Fruit fly (Drosophila melanogaster): ENCODE data around the gene CG11983.

The CG11983 gene

dm6 chr3R:9039448-9039847 is 31.3 kb downstream of the CG11983 start, which contains the start of gene neur (continued):
- TF ChIP-seq lbe (GFP tag; optimal IDR thresholded peaks at IDR 0.05) (no peak), Antp (GFP tag; optimal IDR thresholded peaks at IDR 0.05) (no peak), Eip74EF (GFP tag; optimal IDR thresholded peaks at IDR 0.05) (no peak), Hr78 (GFP tag; optimal IDR thresholded peaks at IDR 0.05) (no peak), crol (GFP tag; IDR thresholded peaks at IDR 0.05) (no peak), Kr (GFP tag; optimal IDR thresholded peaks at IDR 0.05) (no peak), salm (tag; optimal IDR thresholded peaks at IDR 0.05) (no peak), gsb (GFP tag; IDR thresholded peaks at IDR 0.05) (no peak), al (GFP tag; IDR thresholded peaks at IDR 0.05) (no peak), CG13296 (GFP tag; optimal IDR thresholded peaks at IDR 0.05) (no peak), Oli (tag; optimal IDR thresholded peaks at IDR 0.05) (no peak), CG2712 (tag; optimal IDR thresholded peaks at IDR 0.05) (peak; percentile 42), zfh2 (GFP tag; optimal IDR thresholded peaks at IDR 0.05) (peak; percentile 18), CG12219 (GFP tag; optimal IDR thresholded peaks at IDR 0.05) (no peak), tin (GFP tag; optimal IDR thresholded peaks at IDR 0.05) (no peak), CG14667 (GFP tag; IDR thresholded peaks at IDR 0.05) (no peak), slp2 (GFP tag; optimal IDR thresholded peaks at IDR 0.05) (no peak), tup (GFP tag; optimal IDR thresholded peaks at IDR 0.05) (no peak), Meics (GFP tag; optimal IDR thresholded peaks at IDR 0.05) (peak; percentile 18), fru (optimal IDR thresholded peaks at IDR 0.05) (no peak), bab2 (GFP tag; optimal IDR thresholded peaks at IDR 0.05) (no peak), Ets97D (GFP tag; optimal IDR thresholded peaks at IDR 0.05) (peak; percentile 97), CG10462 (GFP tag; optimal IDR thresholded peaks at IDR 0.05) (no peak), CG9876 (GFP tag; optimal IDR thresholded peaks at IDR 0.05) (no peak), CG10431 (GFP tag; optimal IDR thresholded peaks at IDR 0.05) (no peak), Sin3A (optimal IDR thresholded peaks at IDR 0.05) (peak; percentile 88), her (GFP tag; optimal IDR thresholded peaks at IDR 0.05) (no peak), CG12071 (GFP tag; optimal IDR thresholded peaks at IDR 0.05) (no peak), CG10543 (GFP tag; optimal IDR thresholded peaks at IDR 0.05) (no peak), dati (GFP tag; IDR thresholded peaks at IDR 0.05) (no peak), E2f2 (GFP tag; IDR thresholded peaks at IDR 0.05) (0 out of 2 replicates have a peak, but pooled peaks have one; percentile 13), CG9797 (GFP tag; optimal IDR thresholded peaks at IDR 0.05) (peak; percentile 88), CG42726 (GFP tag; IDR thresholded peaks at IDR 0.05; ENCODE audit: partially characterized antibody) (0 out of 2 replicates have a peak, but pooled peaks have one; percentile 35), CG4328 (GFP tag; optimal IDR thresholded peaks at IDR 0.05) (peak; percentile 15), CG34376 (GFP tag; optimal IDR thresholded peaks at IDR 0.05) (peak; percentile 19), CG33557 (GFP tag; optimal IDR thresholded peaks at IDR 0.05) (peak; percentile 25), CG10209 (GFP tag; optimal IDR thresholded peaks at IDR 0.05) (no peak), amos (GFP tag; IDR thresholded peaks at IDR 0.05; ENCODE audit: partially characterized antibody) (peak; percentile 77), btn (GFP tag; optimal IDR thresholded peaks at IDR 0.05) (no peak), CG14710 (tag; optimal IDR thresholded peaks at IDR 0.05) (peak; percentile 73), Tbp (GFP tag; optimal IDR thresholded peaks at IDR 0.05) (no peak), dmrt99B (tag; optimal IDR thresholded peaks at IDR 0.05) (no peak), CG17361 (GFP tag; IDR thresholded peaks at IDR 0.05) (peak; percentile 60; the same call in 2 of the 3 replicates), CkIIα-i1 (GFP tag; IDR thresholded peaks at IDR 0.05) (no peak), Lim3 (GFP tag; IDR thresholded peaks at IDR 0.05) (no peak), Doc2 (GFP tag; IDR thresholded peaks at IDR 0.05) (no peak), CG3065 (GFP tag; optimal IDR thresholded peaks at IDR 0.05) (no peak)

All from whole organism, embryonic.